Worm (Caenorhabditis elegans) whole organism, late embryonic: ENCODE data around the gene Y54F10BM.12.

ENCODE experiments used
- ceh-14 ChIP-seq: sonication (generic microtip); optimal IDR thresholded peaks from 2 replicates; lab custom pipeline; 2016; ENCODE audit warnings: missing genotype, missing genetic modification characterization, missing compliant biosample characterization
- elt-2 ChIP-seq: sonication (generic microtip); optimal IDR thresholded peaks from 2 replicates; lab custom pipeline; 2016; ENCODE audit warnings: missing genetic modification reagents, missing genetic modification characterization, missing compliant biosample characterization
- pha-4 ChIP-seq: fragments of 150-350 bp; optimal IDR thresholded peaks from 2 replicates; lab custom pipeline; 2018; ENCODE audit warnings: missing biosample characterization, missing genetic modification reagents, missing genetic modification characterization

- TF ChIP-seq pha-4 (tag; lab: Kevin White, UChicago) (no peak), elt-2 (no peak), ceh-14 (tag; lab: Kevin White, UChicago) (no peak)
Observed at ce11 chrIII:2314678-2315077, 14.8 kb downstream of the Y54F10BM.12 start.
